Fruit fly (Drosophila melanogaster) whole organism, embryonic: ENCODE data around the gene CG32333.

Experiments
- Atf3 ChIP-seq: fragments of 200-800 bp; sonication (Bioruptor generic); optimal IDR thresholded peaks from 3 replicates; lab custom pipeline; 2016; ENCODE audit warnings: missing biosample characterization, missing genetic modification characterization
- CG11093 ChIP-seq: fragments of 200-800 bp; sonication (Bioruptor generic); IDR thresholded peaks from 3 replicates; pipeline ENCODE4 v1.3.6; 2022; ENCODE audit warnings: missing biosample characterization, missing genetic modification characterization
- CG12104 ChIP-seq: fragments of 200-800 bp; sonication (Bioruptor generic); optimal IDR thresholded peaks from 3 replicates; lab custom pipeline; 2016; ENCODE audit warnings: missing biosample characterization, missing genetic modification characterization
- CG12391 ChIP-seq: fragments of 200-800 bp; sonication (Bioruptor generic); optimal IDR thresholded peaks from 3 replicates; lab custom pipeline; 2018; ENCODE audit warnings: missing biosample characterization, mild to moderate bottlenecking, missing genetic modification characterization, moderate library complexity
- CG13775 ChIP-seq: fragments of 200-800 bp; sonication (Bioruptor generic); optimal IDR thresholded peaks from 3 replicates; lab custom pipeline; 2017; ENCODE audit warnings: missing biosample characterization, mild to moderate bottlenecking, missing genetic modification characterization
- CG15479 ChIP-seq: fragments of 200-800 bp; sonication (Bioruptor generic); optimal IDR thresholded peaks from 3 replicates; lab custom pipeline; 2019; ENCODE audit warnings: missing biosample characterization, mild to moderate bottlenecking, missing genetic modification characterization, moderate library complexity
- CG17328 ChIP-seq: fragments of 200-800 bp; sonication (Bioruptor generic); IDR thresholded peaks from 2 replicates; pipeline ENCODE4 v1.3.6; 2022; ENCODE audit warnings: missing biosample characterization, missing genetic modification characterization
- CG18262 ChIP-seq: fragments of 200-800 bp; optimal IDR thresholded peaks from 3 replicates; lab custom pipeline; 2019; ENCODE audit warnings: missing biosample characterization, mild to moderate bottlenecking, missing genetic modification characterization, moderate library complexity
- CG18476 ChIP-seq: fragments of 200-800 bp; sonication (Bioruptor generic); optimal IDR thresholded peaks from 2 replicates; lab custom pipeline; 2016; ENCODE audit warnings: missing biosample characterization, mild to moderate bottlenecking, missing genetic modification characterization
- CG2120 ChIP-seq: fragments of 200-800 bp; sonication (Bioruptor generic); optimal IDR thresholded peaks from 3 replicates; lab custom pipeline; 2016; ENCODE audit warnings: missing biosample characterization, missing genetic modification characterization
- CG32772 ChIP-seq: fragments of 200-800 bp; sonication (Bioruptor generic); IDR thresholded peaks from 2 replicates; pipeline ENCODE4 v1.3.6; 2022; ENCODE audit warnings: missing biosample characterization, missing genetic modification characterization
- CG3281 ChIP-seq: fragments of 200-800 bp; sonication (Bioruptor generic); optimal IDR thresholded peaks from 3 replicates; lab custom pipeline; 2017; ENCODE audit warnings: missing biosample characterization, mild to moderate bottlenecking, missing genetic modification characterization
- CG4617 ChIP-seq: fragments of 200-800 bp; sonication (Bioruptor generic); optimal IDR thresholded peaks from 3 replicates; lab custom pipeline; 2016; ENCODE audit warnings: missing biosample characterization, missing genetic modification characterization, borderline replicate concordance
- CG5180 ChIP-seq: fragments of 200-800 bp; sonication (Bioruptor generic); optimal IDR thresholded peaks from 3 replicates; lab custom pipeline; 2017; ENCODE audit warnings: missing biosample characterization, missing genetic modification characterization, mild to moderate bottlenecking, moderate library complexity, missing genetic modification reagents
- CG6654 ChIP-seq: fragments of 200-800 bp; sonication (Bioruptor generic); optimal IDR thresholded peaks from 2 replicates; lab custom pipeline; 2017; ENCODE audit warnings: missing biosample characterization, mild to moderate bottlenecking, missing genetic modification characterization
- CG6683 ChIP-seq: fragments of 200-800 bp; sonication (Bioruptor generic); optimal IDR thresholded peaks from 2 replicates; lab custom pipeline; 2017; ENCODE audit warnings: missing biosample characterization, mild to moderate bottlenecking, missing genetic modification characterization, missing genetic modification reagents
- CG7271 ChIP-seq: fragments of 200-800 bp; sonication (Bioruptor generic); optimal IDR thresholded peaks from 2 replicates; lab custom pipeline; 2018; ENCODE audit warnings: missing biosample characterization, mild to moderate bottlenecking, missing genetic modification characterization, moderate library complexity
- CG8089 ChIP-seq: fragments of 200-800 bp; sonication (Bioruptor generic); optimal IDR thresholded peaks from 3 replicates; lab custom pipeline; 2016; ENCODE audit warnings: missing biosample characterization, missing genetic modification characterization
- CG8359 ChIP-seq: fragments of 200-800 bp; sonication (Bioruptor generic); optimal IDR thresholded peaks from 2 replicates; lab custom pipeline; 2017; ENCODE audit warnings: missing biosample characterization, mild to moderate bottlenecking, missing genetic modification characterization, borderline replicate concordance
- Camta ChIP-seq: fragments of 200-800 bp; sonication (Bioruptor generic); optimal IDR thresholded peaks from 2 replicates; lab custom pipeline; 2016; ENCODE audit warnings: missing biosample characterization, missing genetic modification characterization
- Deaf1 ChIP-seq: fragments of 200-800 bp; optimal IDR thresholded peaks from 3 replicates; lab custom pipeline; 2019; ENCODE audit warnings: missing biosample characterization, mild to moderate bottlenecking, missing genetic modification characterization, moderate library complexity
- Doc2 ChIP-seq: fragments of 200-800 bp; sonication (Bioruptor generic); IDR thresholded peaks from 2 replicates; pipeline ENCODE4 v1.3.6; 2022; ENCODE audit warnings: missing biosample characterization, missing genetic modification characterization
- Gug ChIP-seq: fragments of 200-800 bp; sonication (Bioruptor generic); IDR thresholded peaks from 4 replicates; pipeline ENCODE4 v1.3.6; 2022; ENCODE audit warnings: missing biosample characterization, missing genetic modification characterization
- HHEX ChIP-seq: fragments of 200-800 bp; sonication (Bioruptor generic); optimal IDR thresholded peaks from 3 replicates; lab custom pipeline; 2017; ENCODE audit warnings: missing biosample characterization, mild to moderate bottlenecking, missing genetic modification characterization, missing genetic modification reagents
- HmgZ ChIP-seq: fragments of 200-800 bp; sonication (Bioruptor generic); optimal IDR thresholded peaks from 2 replicates; lab custom pipeline; 2018; ENCODE audit warnings: missing biosample characterization, mild to moderate bottlenecking, missing genetic modification characterization
- Hsf ChIP-seq: fragments of 200-800 bp; sonication (Bioruptor generic); optimal IDR thresholded peaks from 3 replicates; lab custom pipeline; 2016; ENCODE audit warnings: missing biosample characterization, missing genetic modification characterization
- Mad ChIP-seq: fragments of 200-800 bp; sonication (Bioruptor generic); optimal IDR thresholded peaks from 2 replicates; lab custom pipeline; 2016; ENCODE audit warnings: missing biosample characterization, missing genetic modification characterization
- Max ChIP-seq: fragments of 200-800 bp; sonication (Bioruptor generic); optimal IDR thresholded peaks from 2 replicates; lab custom pipeline; 2016; ENCODE audit warnings: missing biosample characterization, mild to moderate bottlenecking, missing genetic modification characterization
- Mrtf ChIP-seq: fragments of 200-800 bp; sonication (Bioruptor generic); IDR thresholded peaks from 3 replicates; pipeline ENCODE4 v1.3.6; 2022; ENCODE audit warnings: missing biosample characterization, missing genetic modification characterization
- NK7.1 ChIP-seq: fragments of 200-800 bp; sonication (Bioruptor generic); optimal IDR thresholded peaks from 3 replicates; lab custom pipeline; 2016; ENCODE audit warnings: missing biosample characterization, missing genetic modification characterization
- Oli ChIP-seq: fragments of 200-800 bp; sonication (Bioruptor generic); optimal IDR thresholded peaks from 2 replicates; lab custom pipeline; 2018; ENCODE audit warnings: missing biosample characterization, mild to moderate bottlenecking, missing genetic modification characterization, moderate library complexity
- Pdp1 ChIP-seq, 2 experiments: fragments of 200-800 bp; sonication (Bioruptor generic); optimal IDR thresholded peaks; 3 replicates each; lab custom pipeline; 2016; ENCODE audit warnings: missing biosample characterization in 2 of 2, missing genetic modification characterization in 2 of 2, mild to moderate bottlenecking in 1 of 2, moderate library complexity in 1 of 2
- Sin3A ChIP-seq: fragments of >200 bp; optimal IDR thresholded peaks from 2 replicates; lab custom pipeline; 2018
- Sry-β ChIP-seq: fragments of 200-800 bp; sonication (Bioruptor generic); optimal IDR thresholded peaks from 2 replicates; lab custom pipeline; 2018; ENCODE audit warnings: missing biosample characterization, mild to moderate bottlenecking, missing genetic modification characterization, moderate library complexity
- ac ChIP-seq: fragments of 200-800 bp; sonication (Bioruptor generic); optimal IDR thresholded peaks from 3 replicates; lab custom pipeline; 2017; ENCODE audit warnings: missing biosample characterization, mild to moderate bottlenecking, missing genetic modification characterization
- chm ChIP-seq: fragments of 200-800 bp; sonication (Bioruptor generic); IDR thresholded peaks from 2 replicates; pipeline ENCODE4 v1.3.6; 2022; ENCODE audit warnings: missing biosample characterization, missing genetic modification characterization
- cwo ChIP-seq: fragments of 200-800 bp; sonication (Bioruptor generic); optimal IDR thresholded peaks from 3 replicates; lab custom pipeline; 2017; ENCODE audit warnings: missing biosample characterization, missing genetic modification characterization, mild to moderate bottlenecking, moderate library complexity, missing genetic modification reagents
- dmrt99B ChIP-seq: fragments of 200-800 bp; sonication (Bioruptor generic); optimal IDR thresholded peaks from 2 replicates; lab custom pipeline; 2018; ENCODE audit warnings: missing biosample characterization, mild to moderate bottlenecking, missing genetic modification characterization, moderate library complexity
- emc ChIP-seq: fragments of 200-800 bp; sonication (Bioruptor generic); optimal IDR thresholded peaks from 2 replicates; lab custom pipeline; 2016; ENCODE audit warnings: missing biosample characterization, missing genetic modification characterization
- gsb-n ChIP-seq: fragments of 200-800 bp; sonication (Bioruptor generic); optimal IDR thresholded peaks from 3 replicates; lab custom pipeline; 2018; ENCODE audit warnings: missing biosample characterization, mild to moderate bottlenecking, missing genetic modification characterization
- her ChIP-seq: fragments of 200-800 bp; sonication (Bioruptor generic); optimal IDR thresholded peaks from 2 replicates; lab custom pipeline; 2016; ENCODE audit warnings: missing biosample characterization, missing genetic modification characterization
- hkb ChIP-seq, 2 experiments: fragments of 200-800 bp in 1 of 2; fragments of >200 bp in 1 of 2; sonication (Bioruptor generic) in 1 of 2; IDR thresholded peaks in 1 of 2; optimal IDR thresholded peaks in 1 of 2; 2 replicates each; pipeline versions ENCODE4 v1.3.6 to Lab custom; 2017 to 2022; ENCODE audit warnings: missing biosample characterization in 1 of 2, missing genetic modification characterization in 1 of 2
- kah ChIP-seq: fragments of 200-800 bp; sonication (Bioruptor generic); optimal IDR thresholded peaks from 2 replicates; lab custom pipeline; 2018; ENCODE audit warnings: missing biosample characterization, mild to moderate bottlenecking, missing genetic modification characterization
- lilli ChIP-seq: fragments of 200-800 bp; sonication (Bioruptor generic); optimal IDR thresholded peaks from 3 replicates; lab custom pipeline; 2016; ENCODE audit warnings: missing biosample characterization, missing genetic modification characterization
- nerfin-2 ChIP-seq: fragments of 200-800 bp; sonication (Bioruptor generic); IDR thresholded peaks from 2 replicates; pipeline ENCODE4 v1.3.6; 2022; ENCODE audit warnings: missing biosample characterization, missing genetic modification characterization; ENCODE audit not compliant: partially characterized antibody
- prd ChIP-seq, 3 experiments: fragments of >200 bp in 2 of 3; fragments of 200-800 bp in 1 of 3; sonication (Bioruptor generic) in 1 of 3; optimal IDR thresholded peaks in 2 of 3; IDR thresholded peaks in 1 of 3; 2 replicates in 2 of 3; 3 replicates in 1 of 3; pipeline versions ENCODE4 v1.3.6 to Lab custom; 2017 to 2022; ENCODE audit warnings: missing biosample characterization in 1 of 3, missing genetic modification characterization in 1 of 3
- psq ChIP-seq: fragments of 200-800 bp; sonication (Bioruptor generic); optimal IDR thresholded peaks from 2 replicates; lab custom pipeline; 2017; ENCODE audit warnings: missing biosample characterization, missing genetic modification characterization
- tin ChIP-seq: fragments of 200-800 bp; sonication (Bioruptor generic); optimal IDR thresholded peaks from 3 replicates; lab custom pipeline; 2016; ENCODE audit warnings: missing biosample characterization, missing genetic modification characterization
- vfl ChIP-seq: fragments of 200-800 bp; sonication (Bioruptor generic); optimal IDR thresholded peaks from 2 replicates; lab custom pipeline; 2016; ENCODE audit warnings: missing biosample characterization, missing genetic modification characterization
- zfh1 ChIP-seq: fragments of 200-800 bp; sonication (Bioruptor generic); IDR thresholded peaks from 3 replicates; pipeline ENCODE4 v1.3.6; 2022; ENCODE audit warnings: missing biosample characterization, missing genetic modification characterization

CG32333 gene

DNA sequence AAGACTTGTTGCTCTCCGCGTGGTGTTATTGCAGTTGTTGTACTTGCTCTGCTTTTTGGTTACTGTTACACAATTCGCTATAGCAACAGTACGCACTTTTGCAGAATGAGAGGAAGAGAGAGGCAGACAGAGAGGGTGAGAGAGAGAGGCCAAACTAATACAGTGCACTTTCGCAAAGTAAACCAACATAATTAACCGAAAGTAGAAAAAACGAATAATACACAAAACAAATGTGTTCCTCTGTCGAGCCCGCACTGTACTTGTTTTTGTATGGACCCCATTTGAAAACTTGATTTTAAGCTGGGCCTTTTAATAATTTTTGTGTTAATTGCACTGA lies 59.6 kb downstream of the CG32333 start (continued):
- TF ChIP-seq CG2120 (GFP tag; lab: Kevin White, UChicago) = peak; percentile 70
- TF ChIP-seq Hsf (GFP tag; lab: Kevin White, UChicago) = peak; percentile 37
- no peak for TF ChIP-seq Atf3 (GFP tag; lab: Kevin White, UChicago)
- no peak for TF ChIP-seq HHEX (GFP tag; lab: Kevin White, UChicago)
- peak; percentile 25 for TF ChIP-seq cwo (GFP tag; lab: Kevin White, UChicago)
- peak; percentile 64 for TF ChIP-seq her (GFP tag; lab: Kevin White, UChicago)
- no peak for TF ChIP-seq ac (GFP tag; lab: Kevin White, UChicago)
- TF ChIP-seq kah (GFP tag; lab: Kevin White, UChicago) = peak; percentile 42
- TF ChIP-seq Sry-β (GFP tag; lab: Kevin White, UChicago) = no peak
- TF ChIP-seq psq (GFP tag; lab: Kevin White, UChicago) = no peak
- TF ChIP-seq CG32772 (GFP tag; lab: Robert Waterston, UW) = peak; percentile 33; the same call in 1 of the 2 replicates
- peak; percentile 19 for TF ChIP-seq CG3281 (GFP tag; lab: Kevin White, UChicago)
- TF ChIP-seq CG6683 (GFP tag; lab: Kevin White, UChicago) = no peak
- TF ChIP-seq CG8359 = no peak
- no peak for TF ChIP-seq dmrt99B (tag; lab: Kevin White, UChicago)
- TF ChIP-seq tin (GFP tag; lab: Kevin White, UChicago) = peak; percentile 29
- peak; percentile 4 for TF ChIP-seq Mad (GFP tag; lab: Kevin White, UChicago)
- TF ChIP-seq nerfin-2 (GFP tag; lab: Robert Waterston, UW) = no peak
- no peak for TF ChIP-seq CG4617 (GFP tag; lab: Kevin White, UChicago)
- no peak for TF ChIP-seq vfl (GFP tag; lab: Kevin White, UChicago)
- TF ChIP-seq zfh1 (GFP tag; lab: Robert Waterston, UW) = peak; percentile 70; the same call in 2 of the 3 replicates
- TF ChIP-seq CG13775 (GFP tag; lab: Kevin White, UChicago) = no peak
- no peak for TF ChIP-seq Sin3A
- TF ChIP-seq Gug (GFP tag; lab: Robert Waterston, UW) = peak; percentile 46; the same call in 3 of the 4 replicates
- no peak for TF ChIP-seq CG5180 (GFP tag; lab: Kevin White, UChicago)
- TF ChIP-seq prd (optimal IDR thresholded peaks at IDR 0.05; lab: Kevin White, UChicago) = no peak
- peak; percentile 69 for TF ChIP-seq prd (GFP tag; IDR thresholded peaks at IDR 0.05; lab: Robert Waterston, UW)
- peak; percentile 72; the same call in 2 of the 3 replicates for TF ChIP-seq Mrtf (GFP tag; lab: Robert Waterston, UW)
- 0 out of 2 replicates have a peak, but pooled peaks have one; percentile 53 for TF ChIP-seq CG17328 (GFP tag; lab: Robert Waterston, UW)
- peak; percentile 25 to 100 for TF ChIP-seq Pdp1 (GFP tag; optimal IDR thresholded peaks at IDR 0.05; lab: Kevin White, UChicago)
- peak; percentile 27 for TF ChIP-seq Camta (GFP tag; lab: Kevin White, UChicago)
- no peak for TF ChIP-seq Deaf1
- TF ChIP-seq Oli (tag; lab: Kevin White, UChicago) = peak; percentile 26
- TF ChIP-seq CG8089 (GFP tag; lab: Kevin White, UChicago) = no peak
- no peak for TF ChIP-seq Doc2 (GFP tag; lab: Robert Waterston, UW)
- no peak for TF ChIP-seq gsb-n (tag; lab: Kevin White, UChicago)
- TF ChIP-seq CG6654 = no peak
- TF ChIP-seq hkb (optimal IDR thresholded peaks at IDR 0.05; lab: Kevin White, UChicago) = no peak
- TF ChIP-seq hkb (GFP tag; IDR thresholded peaks at IDR 0.05; lab: Robert Waterston, UW) = peak; percentile 73
- TF ChIP-seq emc = no peak
- peak; percentile 29 for TF ChIP-seq NK7.1 (GFP tag; lab: Kevin White, UChicago)
- no peak for TF ChIP-seq CG12104 (GFP tag; lab: Kevin White, UChicago)
- TF ChIP-seq CG12391 (tag; lab: Kevin White, UChicago) = peak; percentile 21
- TF ChIP-seq CG18262 (tag; lab: Kevin White, UChicago) = peak; percentile 7
- peak; percentile 63 for TF ChIP-seq CG15479
- peak; percentile 61 for TF ChIP-seq lilli
- TF ChIP-seq CG7271 (tag; lab: Kevin White, UChicago) = no peak
- no peak for TF ChIP-seq HmgZ (tag; lab: Kevin White, UChicago)
- TF ChIP-seq CG18476 (GFP tag; lab: Kevin White, UChicago) = no peak
- TF ChIP-seq Max (GFP tag; lab: Kevin White, UChicago) = peak; percentile 4
- TF ChIP-seq CG11093 (GFP tag; lab: Robert Waterston, UW) = 0 out of 3 replicates have a peak, but pooled peaks have one; percentile 25
- TF ChIP-seq chm (GFP tag; lab: Robert Waterston, UW) = no peak; the same call in 1 of the 2 replicates
